Worm (Caenorhabditis elegans) whole organism, L4 larva: Measurements from ENCODE around the gene clec-230.

Source experiments
- F44E2.7 ChIP-seq: fragments of 200-800 bp; sonication (Bioruptor generic); IDR thresholded peaks from 2 replicates; pipeline ENCODE4 v2.1.2; 2022; ENCODE audit warnings: missing genetic modification characterization, missing compliant biosample characterization
- Y105C5A.15 ChIP-seq: fragments of 200-800 bp; sonication (Bioruptor generic); IDR thresholded peaks from 2 replicates; pipeline ENCODE4 v1.3.6; 2022; ENCODE audit warnings: missing genetic modification characterization, missing compliant biosample characterization
- ZK546.5 ChIP-seq, 2 experiments: sonication (generic microtip); optimal IDR thresholded peaks; 2 replicates each; lab custom pipeline; 2017; ENCODE audit warnings: missing biosample characterization in 2 of 2, missing genetic modification characterization in 2 of 2
- ama-1 ChIP-seq: fragments of 150-350 bp; optimal IDR thresholded peaks from 2 replicates; lab custom pipeline; 2014; ENCODE audit warnings: inconsistent platforms, mixed read lengths
- hlh-30 ChIP-seq: sonication (generic microtip); optimal IDR thresholded peaks from 2 replicates; lab custom pipeline; 2017; ENCODE audit warnings: antibody characterized with exemption, mild to moderate bottlenecking, missing genetic modification characterization, missing compliant biosample characterization; ENCODE audit not compliant: insufficient read depth
- lin-29 ChIP-seq: fragments of 200-800 bp; sonication (Bioruptor generic); IDR thresholded peaks from 2 replicates; pipeline ENCODE4 v1.3.6; 2022; ENCODE audit warnings: missing genetic modification reagents, missing genetic modification characterization, missing compliant biosample characterization
- nhr-11 ChIP-seq: fragments of 150-350 bp; optimal IDR thresholded peaks from 2 replicates; lab custom pipeline; 2014; ENCODE audit warnings: missing biosample characterization, missing genetic modification characterization
- nhr-237 ChIP-seq: sonication (generic microtip); optimal IDR thresholded peaks from 2 replicates; lab custom pipeline; 2017; ENCODE audit warnings: missing biosample characterization, missing genetic modification characterization
- nhr-25 ChIP-seq: sonication (generic microtip); optimal IDR thresholded peaks from 2 replicates; lab custom pipeline; 2017; ENCODE audit warnings: missing genetic modification characterization, mild to moderate bottlenecking, missing compliant biosample characterization, antibody characterized with exemption, moderate library complexity, borderline replicate concordance; ENCODE audit not compliant: insufficient read depth
- sdz-12 ChIP-seq: fragments of 200-800 bp; sonication (Bioruptor generic); optimal IDR thresholded peaks from 2 replicates; lab custom pipeline; 2018; ENCODE audit warnings: mild to moderate bottlenecking, missing genetic modification characterization, missing compliant biosample characterization
- unc-62 ChIP-seq, 3 experiments: fragments of 150-350 bp in 1 of 3; sonication (generic microtip); optimal IDR thresholded peaks in 2 of 3; peaks in 1 of 3; 1 replicate in 1 of 3; 2 replicates in 2 of 3; lab custom pipeline; 2014 to 2017; ENCODE audit warnings: missing biosample characterization in 3 of 3, missing genetic modification characterization in 3 of 3, missing genetic modification reagents in 3 of 3, missing genotype in 1 of 3
- zag-1 ChIP-seq: fragments of 150-350 bp; optimal IDR thresholded peaks from 2 replicates; lab custom pipeline; 2014; ENCODE audit warnings: missing biosample characterization, missing genetic modification characterization
- ztf-11 ChIP-seq: fragments of 150-350 bp; optimal IDR thresholded peaks from 2 replicates; lab custom pipeline; 2014; ENCODE audit warnings: missing biosample characterization, missing genetic modification characterization

DNA sequence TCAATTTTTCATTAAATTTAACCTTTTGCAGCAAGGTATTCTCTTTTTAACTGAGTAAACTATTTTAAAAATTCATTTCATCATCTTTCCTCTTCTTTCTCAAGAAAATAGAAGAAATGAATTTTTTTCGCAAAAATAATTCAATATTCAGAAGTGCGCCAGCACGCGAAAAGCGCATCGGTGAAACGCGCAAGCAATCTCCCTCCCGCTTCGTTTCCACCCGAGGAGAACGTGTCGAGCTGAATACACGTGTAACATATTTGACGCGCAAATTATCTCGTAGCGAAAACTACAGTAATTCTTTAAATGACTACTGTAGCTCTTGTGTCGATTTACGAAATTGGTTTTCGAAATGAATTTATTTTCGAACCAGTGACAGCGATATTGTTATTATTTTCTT, 43.1 kb upstream of the clec-230 start:
- TF ChIP-seq ama-1 (lab: Kevin White, UChicago) (no peak), ztf-11 (tag; lab: Kevin White, UChicago) (no peak), unc-62 (GFP tag; optimal IDR thresholded peaks at IDR 0.05 in 1 of 2; lab: Kevin White, UChicago) (no peak), unc-62 (tag; optimal IDR thresholded peaks at IDR 0.05; lab: Kevin White, UChicago) (no peak), sdz-12 (no peak), nhr-25 (tag; lab: Kevin White, UChicago) (no peak), zag-1 (tag; lab: Kevin White, UChicago) (no peak), ZK546.5 (tag; optimal IDR thresholded peaks at IDR 0.05; lab: Kevin White, UChicago) (no peak), F44E2.7 (GFP tag; lab: Robert Waterston, UW) (no peak), hlh-30 (tag; lab: Kevin White, UChicago) (no peak), nhr-11 (tag; lab: Kevin White, UChicago) (no peak), nhr-237 (tag; lab: Kevin White, UChicago) (no peak), lin-29 (GFP tag; lab: Robert Waterston, UW) (no peak), Y105C5A.15 (no peak)
